Worm (Caenorhabditis elegans) whole organism, mixed stage, embryonic: ENCODE results near the gene clec-146.

ENCODE experiments used
- ceh-43 ChIP-seq: fragments of 200-800 bp; sonication (Bioruptor generic); optimal IDR thresholded peaks from 2 replicates; lab custom pipeline; 2018; ENCODE audit warnings: mild to moderate bottlenecking, missing genetic modification characterization, moderate library complexity, missing compliant biosample characterization
- cnd-1 ChIP-seq: fragments of 200-800 bp; sonication (Bioruptor generic); optimal IDR thresholded peaks from 2 replicates; lab custom pipeline; 2018; ENCODE audit warnings: mild to moderate bottlenecking, missing genetic modification characterization, missing compliant biosample characterization
- lin-13 ChIP-seq: fragments of 150-350 bp; optimal IDR thresholded peaks from 2 replicates; lab custom pipeline; 2014; ENCODE audit warnings: missing biosample characterization, missing genetic modification characterization
- mab-5 ChIP-seq: fragments of 150-350 bp; optimal IDR thresholded peaks from 2 replicates; lab custom pipeline; 2014; ENCODE audit warnings: missing biosample characterization, missing genetic modification characterization
- snpc-4 ChIP-seq: fragments of 150-350 bp; optimal IDR thresholded peaks from 2 replicates; lab custom pipeline; 2014; ENCODE audit warnings: missing biosample characterization, missing genetic modification characterization
- ztf-11 ChIP-seq: fragments of 150-350 bp; optimal IDR thresholded peaks from 2 replicates; lab custom pipeline; 2014; ENCODE audit warnings: missing biosample characterization, missing genetic modification characterization

- no peak for TF ChIP-seq cnd-1 (tag; lab: Kevin White, UChicago)
- TF ChIP-seq snpc-4 (tag; lab: Kevin White, UChicago) = no peak
- no peak for TF ChIP-seq lin-13 (tag; lab: Kevin White, UChicago)
- no peak for TF ChIP-seq ztf-11 (tag; lab: Kevin White, UChicago)
- TF ChIP-seq ceh-43 = no peak
- TF ChIP-seq mab-5 (tag; lab: Kevin White, UChicago) = no peak
These were observed 52.6 kb downstream of the clec-146 start, which contains the start of the genes noa-1 and Y48E1B.17 for ce11 chrII:13540956-13541355.
